Comparison of ENCODE assay signal across 2 worm cellular contexts in the genomic region with DNA sequence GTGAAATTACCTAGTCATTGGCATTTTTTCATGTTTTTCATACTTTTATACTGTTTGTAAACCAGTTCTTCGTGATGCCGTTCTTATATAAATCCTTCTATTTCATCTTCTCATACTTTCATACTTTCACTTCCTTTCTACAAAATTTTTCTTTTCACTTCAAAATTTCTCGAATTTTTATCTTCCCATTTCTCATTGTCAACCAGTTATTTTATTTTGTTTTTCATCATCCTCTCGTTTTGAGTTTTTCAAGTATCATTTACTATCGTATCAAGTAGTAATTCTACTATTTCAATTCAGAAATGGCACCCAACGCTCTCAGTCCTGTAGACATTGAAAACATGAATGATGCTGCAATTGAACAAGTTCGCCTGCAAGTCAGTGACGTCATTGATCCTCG.
A peak's percentile ranks its signal among the peaks of the same experiment; 100 is the strongest.
TF ChIP-seq lines count a peak whose summit lies in the region.

A gene (plus strand): TSS at position 301 of the 400 bp plus-strand sequence.

TF ChIP-seq in whole organism, L1 larva, 84 proteins besides CTCF, POLR2A, EP300 and RAD21:
- no peak for TF ChIP-seq dsc-1 (tag; optimal IDR thresholded peaks at IDR 0.05; lab: Kevin White, UChicago)
- TF ChIP-seq nhr-85 (tag; lab: Kevin White, UChicago), result peak; percentile 61
TF ChIP-seq in whole organism, L1 larva: peak in this region for 1.

TF ChIP-seq in whole organism, L2 larva, 48 proteins besides CTCF, POLR2A, EP300 and RAD21:
- TF ChIP-seq alr-1 (tag; optimal IDR thresholded peaks at IDR 0.05; lab: Kevin White, UChicago) (no peak), nhr-25 (tag; optimal IDR thresholded peaks at IDR 0.05; lab: Kevin White, UChicago) (peak; percentile 21), blmp-1 (tag; optimal IDR thresholded peaks at IDR 0.05; lab: Kevin White, UChicago; ENCODE audit: insufficient read depth) (peak; percentile 27)
TF ChIP-seq in whole organism, L2 larva: peak in this region for 2.
